Worm (Caenorhabditis elegans) whole organism, L2 larva: ENCODE data around the gene pgl-2.
A peak's percentile ranks its signal among the peaks of the same experiment; 100 is the strongest.

Experiments
- F13H6.1 ChIP-seq: sonication (generic microtip); optimal IDR thresholded peaks from 2 replicates; lab custom pipeline; 2016; ENCODE audit warnings: missing genetic modification characterization, missing compliant biosample characterization
- aly-2 ChIP-seq: fragments of 150-350 bp; optimal IDR thresholded peaks from 2 replicates; lab custom pipeline; 2014; ENCODE audit warnings: missing biosample characterization, missing genetic modification characterization
- ama-1 ChIP-seq: fragments of 150-350 bp; optimal IDR thresholded peaks from 2 replicates; lab custom pipeline; 2018; ENCODE audit warnings: inconsistent platforms
- ceh-16 ChIP-seq: fragments of 150-350 bp; optimal IDR thresholded peaks from 2 replicates; lab custom pipeline; 2014; ENCODE audit warnings: missing biosample characterization, missing genetic modification characterization
- dmd-4 ChIP-seq: sonication (generic microtip); optimal IDR thresholded peaks from 2 replicates; lab custom pipeline; 2017; ENCODE audit warnings: missing biosample characterization, missing genetic modification characterization
- elt-1 ChIP-seq: fragments of 150-350 bp; optimal IDR thresholded peaks from 2 replicates; lab custom pipeline; 2014; ENCODE audit warnings: missing biosample characterization, missing genetic modification characterization
- fos-1 ChIP-seq: fragments of 150-350 bp; optimal IDR thresholded peaks from 2 replicates; lab custom pipeline; 2014; ENCODE audit warnings: missing biosample characterization, missing genetic modification characterization
- lsy-2 ChIP-seq, 2 experiments: fragments of 150-350 bp in 1 of 2; sonication (generic microtip) in 1 of 2; optimal IDR thresholded peaks; 2 replicates each; lab custom pipeline; 2014 to 2017; ENCODE audit warnings: missing biosample characterization in 2 of 2, missing genetic modification characterization in 2 of 2
- nhr-237 ChIP-seq: fragments of 150-350 bp; optimal IDR thresholded peaks from 2 replicates; lab custom pipeline; 2014; ENCODE audit warnings: missing biosample characterization, missing genetic modification characterization
- nhr-77 ChIP-seq: fragments of 150-350 bp; optimal IDR thresholded peaks from 2 replicates; lab custom pipeline; 2014; ENCODE audit warnings: missing biosample characterization, missing genetic modification characterization
- unc-39 ChIP-seq: fragments of 150-350 bp; optimal IDR thresholded peaks from 2 replicates; lab custom pipeline; 2014; ENCODE audit warnings: missing biosample characterization, missing genetic modification characterization
- unc-62 ChIP-seq: fragments of 150-350 bp; optimal IDR thresholded peaks from 2 replicates; lab custom pipeline; 2014; ENCODE audit warnings: missing biosample characterization, missing genetic modification reagents, missing genetic modification characterization
- ztf-11 ChIP-seq: sonication (generic microtip); optimal IDR thresholded peaks from 2 replicates; lab custom pipeline; 2017; ENCODE audit warnings: missing biosample characterization, missing genetic modification characterization

DNA sequence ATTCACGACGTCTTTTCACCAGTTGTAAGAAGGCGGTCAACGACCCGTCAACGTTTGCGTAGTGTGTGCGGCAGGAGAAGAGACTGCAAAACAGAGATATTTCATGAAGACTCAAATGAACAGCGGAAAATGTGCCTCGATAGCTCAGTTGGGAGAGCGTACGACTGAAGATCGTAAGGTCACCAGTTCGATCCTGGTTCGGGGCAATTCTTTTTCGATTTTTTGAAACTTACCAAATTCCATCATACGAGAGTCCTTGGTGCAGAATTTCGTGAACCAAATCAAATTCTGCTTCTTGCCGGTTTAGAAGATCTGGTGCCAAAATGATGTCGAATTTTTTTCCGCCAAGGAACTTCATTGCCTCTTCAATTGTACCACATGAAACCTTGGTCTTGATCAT is 22.3 kb downstream of the pgl-2 start:
- TF ChIP-seq lsy-2 (tag; optimal IDR thresholded peaks at IDR 0.05; lab: Kevin White, UChicago) = peak in 1 of 2 experiments; percentile 56
- TF ChIP-seq nhr-77 (tag; lab: Kevin White, UChicago) = no peak
- TF ChIP-seq aly-2 (tag; lab: Kevin White, UChicago) = no peak
- no peak for TF ChIP-seq dmd-4 (tag; lab: Kevin White, UChicago)
- TF ChIP-seq unc-62 = no peak
- TF ChIP-seq elt-1 (tag; lab: Kevin White, UChicago) = no peak
- peak; percentile 34 for TF ChIP-seq ama-1 (lab: Kevin White, UChicago)
- TF ChIP-seq nhr-237 (tag; lab: Kevin White, UChicago) = no peak
- no peak for TF ChIP-seq ztf-11
- TF ChIP-seq F13H6.1 = no peak
- TF ChIP-seq fos-1 (tag; lab: Kevin White, UChicago) = peak; percentile 40
- no peak for TF ChIP-seq ceh-16
- TF ChIP-seq unc-39 = no peak
